Fruit fly (Drosophila melanogaster) whole organism, embryonic: Measurements from ENCODE around the gene CG14881.

ENCODE experiments used
- Antp ChIP-seq: fragments of 200-800 bp; sonication (Bioruptor generic); optimal IDR thresholded peaks from 3 replicates; lab custom pipeline; 2016; ENCODE audit warnings: missing biosample characterization, missing genetic modification characterization
- Atf-2 ChIP-seq: fragments of 200-800 bp; sonication (Bioruptor generic); optimal IDR thresholded peaks from 2 replicates; lab custom pipeline; 2016; ENCODE audit warnings: missing biosample characterization, missing genetic modification characterization
- Bteb2 ChIP-seq: fragments of 200-800 bp; sonication (Bioruptor generic); optimal IDR thresholded peaks from 2 replicates; lab custom pipeline; 2016; ENCODE audit warnings: missing biosample characterization, missing genetic modification characterization
- CG10321 ChIP-seq: fragments of 200-800 bp; sonication (Bioruptor generic); IDR thresholded peaks from 2 replicates; pipeline ENCODE4 v1.3.6; 2022; ENCODE audit warnings: missing biosample characterization, missing genetic modification characterization
- CG11723 ChIP-seq: fragments of 200-800 bp; sonication (Bioruptor generic); optimal IDR thresholded peaks from 2 replicates; lab custom pipeline; 2017; ENCODE audit warnings: missing biosample characterization, mild to moderate bottlenecking, missing genetic modification characterization
- CG12155 ChIP-seq: fragments of 200-800 bp; sonication (Bioruptor generic); optimal IDR thresholded peaks from 3 replicates; lab custom pipeline; 2016; ENCODE audit warnings: missing biosample characterization, missing genetic modification characterization
- CG14667 ChIP-seq: fragments of 200-800 bp; sonication (Bioruptor generic); IDR thresholded peaks from 2 replicates; pipeline ENCODE4 v1.3.6; 2022; ENCODE audit warnings: missing biosample characterization, missing genetic modification characterization
- CG14710 ChIP-seq: fragments of 200-800 bp; sonication (Bioruptor generic); optimal IDR thresholded peaks from 3 replicates; lab custom pipeline; 2019; ENCODE audit warnings: missing biosample characterization, mild to moderate bottlenecking, missing genetic modification characterization, moderate library complexity
- CG1603 ChIP-seq: fragments of 200-800 bp; sonication (Bioruptor generic); optimal IDR thresholded peaks from 2 replicates; lab custom pipeline; 2019; ENCODE audit warnings: missing biosample characterization, mild to moderate bottlenecking, missing genetic modification characterization, moderate library complexity
- CG17612 ChIP-seq: fragments of 200-800 bp; sonication (Bioruptor generic); IDR thresholded peaks from 2 replicates; pipeline ENCODE4 v1.3.6; 2022; ENCODE audit warnings: missing biosample characterization, missing genetic modification characterization
- CG18476 ChIP-seq: fragments of 200-800 bp; sonication (Bioruptor generic); optimal IDR thresholded peaks from 2 replicates; lab custom pipeline; 2016; ENCODE audit warnings: missing biosample characterization, mild to moderate bottlenecking, missing genetic modification characterization
- CG18599 ChIP-seq: fragments of 200-800 bp; sonication (Bioruptor generic); optimal IDR thresholded peaks from 3 replicates; lab custom pipeline; 2017; ENCODE audit warnings: missing biosample characterization, missing genetic modification characterization, mild to moderate bottlenecking, moderate library complexity, missing genetic modification reagents
- CG31441 ChIP-seq: fragments of 200-800 bp; sonication (Bioruptor generic); IDR thresholded peaks from 2 replicates; pipeline ENCODE4 v1.3.6; 2022; ENCODE audit warnings: missing biosample characterization, missing genetic modification characterization
- CG34224 ChIP-seq: fragments of 200-800 bp; sonication (Bioruptor generic); IDR thresholded peaks from 3 replicates; pipeline ENCODE4 v1.3.6; 2022; ENCODE audit warnings: missing biosample characterization, missing genetic modification characterization; ENCODE audit not compliant: partially characterized antibody
- CG4617 ChIP-seq: fragments of 200-800 bp; sonication (Bioruptor generic); optimal IDR thresholded peaks from 3 replicates; lab custom pipeline; 2016; ENCODE audit warnings: missing biosample characterization, missing genetic modification characterization, borderline replicate concordance
- CG6254 ChIP-seq: fragments of 200-800 bp; sonication (Bioruptor generic); optimal IDR thresholded peaks from 3 replicates; lab custom pipeline; 2017; ENCODE audit warnings: mild to moderate bottlenecking, missing biosample characterization, missing genetic modification reagents, missing genetic modification characterization
- CG9215 ChIP-seq: fragments of 200-800 bp; sonication (Bioruptor generic); IDR thresholded peaks from 2 replicates; pipeline ENCODE4 v1.3.6; 2022; ENCODE audit warnings: missing biosample characterization, missing genetic modification characterization
- CG9727 ChIP-seq: fragments of 200-800 bp; sonication (Bioruptor generic); optimal IDR thresholded peaks from 3 replicates; lab custom pipeline; 2017; ENCODE audit warnings: missing biosample characterization, mild to moderate bottlenecking, missing genetic modification characterization
- CG9932 ChIP-seq: fragments of 200-800 bp; sonication (Bioruptor generic); IDR thresholded peaks from 2 replicates; pipeline ENCODE4 v1.3.6; 2022; ENCODE audit warnings: missing biosample characterization, missing genetic modification characterization
- CHES-1-like ChIP-seq: fragments of 200-800 bp; sonication (Bioruptor generic); optimal IDR thresholded peaks from 2 replicates; lab custom pipeline; 2016; ENCODE audit warnings: missing biosample characterization, missing genetic modification characterization
- D ChIP-seq, 2 experiments: fragments of 200-800 bp in 1 of 2; fragments of >200 bp in 1 of 2; sonication (Bioruptor generic) in 1 of 2; optimal IDR thresholded peaks; 2 replicates in 1 of 2; 3 replicates in 1 of 2; lab custom pipeline; 2017; ENCODE audit warnings: mild to moderate bottlenecking in 1 of 2, missing biosample characterization in 1 of 2, missing genetic modification characterization in 1 of 2, missing genetic modification reagents in 1 of 2
- Doc3 ChIP-seq: fragments of 200-800 bp; sonication (Bioruptor generic); IDR thresholded peaks from 3 replicates; pipeline ENCODE4 v1.3.6; 2022; ENCODE audit warnings: missing biosample characterization, missing genetic modification characterization; ENCODE audit not compliant: partially characterized antibody
- Gsc ChIP-seq: fragments of 200-800 bp; sonication (Bioruptor generic); IDR thresholded peaks from 2 replicates; pipeline ENCODE4 v1.3.6; 2022; ENCODE audit warnings: missing biosample characterization, missing genetic modification characterization
- HHEX ChIP-seq: fragments of 200-800 bp; sonication (Bioruptor generic); optimal IDR thresholded peaks from 3 replicates; lab custom pipeline; 2017; ENCODE audit warnings: missing biosample characterization, mild to moderate bottlenecking, missing genetic modification characterization, missing genetic modification reagents
- HLH54F ChIP-seq: fragments of 200-800 bp; sonication (Bioruptor generic); optimal IDR thresholded peaks from 3 replicates; lab custom pipeline; 2016; ENCODE audit warnings: missing biosample characterization, missing genetic modification characterization
- HmgD ChIP-seq: fragments of 200-800 bp; sonication (Bioruptor generic); optimal IDR thresholded peaks from 3 replicates; lab custom pipeline; 2016; ENCODE audit warnings: missing biosample characterization, missing genetic modification characterization
- Meics ChIP-seq: fragments of 200-800 bp; sonication (Bioruptor generic); optimal IDR thresholded peaks from 2 replicates; lab custom pipeline; 2017; ENCODE audit warnings: missing biosample characterization, mild to moderate bottlenecking, missing genetic modification characterization
- Myb ChIP-seq: fragments of 200-800 bp; sonication (Bioruptor generic); optimal IDR thresholded peaks from 2 replicates; lab custom pipeline; 2016; ENCODE audit warnings: missing biosample characterization, missing genetic modification characterization
- NFAT ChIP-seq: fragments of 200-800 bp; sonication (Bioruptor generic); IDR thresholded peaks from 2 replicates; pipeline ENCODE4 v1.3.6; 2022; ENCODE audit warnings: missing biosample characterization, missing genetic modification characterization
- Ptx1 ChIP-seq: fragments of 200-800 bp; sonication (Bioruptor generic); IDR thresholded peaks from 2 replicates; pipeline ENCODE4 v1.3.6; 2022; ENCODE audit warnings: missing biosample characterization, missing genetic modification characterization
- Sox100B ChIP-seq: fragments of 200-800 bp; sonication (Bioruptor generic); optimal IDR thresholded peaks from 3 replicates; lab custom pipeline; 2018; ENCODE audit warnings: missing biosample characterization, mild to moderate bottlenecking, missing genetic modification characterization
- Ssrp ChIP-seq: fragments of 200-800 bp; sonication (Bioruptor generic); optimal IDR thresholded peaks from 2 replicates; lab custom pipeline; 2018; ENCODE audit warnings: missing biosample characterization, mild to moderate bottlenecking, missing genetic modification characterization, moderate library complexity
- ab ChIP-seq: fragments of 200-800 bp; sonication (Bioruptor generic); optimal IDR thresholded peaks from 2 replicates; lab custom pipeline; 2016; ENCODE audit warnings: missing biosample characterization, missing genetic modification characterization
- ci ChIP-seq: fragments of 200-800 bp; sonication (Bioruptor generic); IDR thresholded peaks from 3 replicates; pipeline ENCODE4 v1.3.6; 2022; ENCODE audit warnings: missing biosample characterization, missing genetic modification characterization
- crol ChIP-seq: fragments of 200-800 bp; sonication (Bioruptor generic); IDR thresholded peaks from 2 replicates; pipeline ENCODE4 v1.3.6; 2022; ENCODE audit warnings: missing biosample characterization, missing genetic modification characterization
- eve ChIP-seq, 2 experiments: fragments of >200 bp; optimal IDR thresholded peaks; 2 replicates each; lab custom pipeline; 2017; ENCODE audit warnings: missing biosample characterization in 2 of 2, missing genetic modification characterization in 2 of 2
- fd3F ChIP-seq: fragments of 200-800 bp; sonication (Bioruptor generic); optimal IDR thresholded peaks from 2 replicates; lab custom pipeline; 2018; ENCODE audit warnings: missing biosample characterization, mild to moderate bottlenecking, missing genetic modification characterization, moderate library complexity
- fd96Cb ChIP-seq: fragments of 200-800 bp; sonication (Bioruptor generic); optimal IDR thresholded peaks from 2 replicates; lab custom pipeline; 2018; ENCODE audit warnings: missing biosample characterization, mild to moderate bottlenecking, missing genetic modification characterization, moderate library complexity
- grau ChIP-seq: fragments of 200-800 bp; optimal IDR thresholded peaks from 3 replicates; lab custom pipeline; 2019; ENCODE audit warnings: missing biosample characterization, mild to moderate bottlenecking, missing genetic modification characterization, moderate library complexity
- h ChIP-seq: fragments of >200 bp; optimal IDR thresholded peaks from 2 replicates; lab custom pipeline; 2017
- hkb ChIP-seq, 2 experiments: fragments of 200-800 bp in 1 of 2; fragments of >200 bp in 1 of 2; sonication (Bioruptor generic) in 1 of 2; IDR thresholded peaks in 1 of 2; optimal IDR thresholded peaks in 1 of 2; 2 replicates each; pipeline versions ENCODE4 v1.3.6 to Lab custom; 2017 to 2022; ENCODE audit warnings: missing biosample characterization in 1 of 2, missing genetic modification characterization in 1 of 2
- kah ChIP-seq: fragments of 200-800 bp; sonication (Bioruptor generic); optimal IDR thresholded peaks from 2 replicates; lab custom pipeline; 2018; ENCODE audit warnings: missing biosample characterization, mild to moderate bottlenecking, missing genetic modification characterization
- mam ChIP-seq: fragments of 200-800 bp; sonication (Bioruptor generic); optimal IDR thresholded peaks from 3 replicates; lab custom pipeline; 2016; ENCODE audit warnings: missing biosample characterization, missing genetic modification characterization
- nerfin-2 ChIP-seq: fragments of 200-800 bp; sonication (Bioruptor generic); IDR thresholded peaks from 2 replicates; pipeline ENCODE4 v1.3.6; 2022; ENCODE audit warnings: missing biosample characterization, missing genetic modification characterization; ENCODE audit not compliant: partially characterized antibody
- nmo ChIP-seq: fragments of 200-800 bp; sonication (Bioruptor generic); optimal IDR thresholded peaks from 2 replicates; lab custom pipeline; 2018; ENCODE audit warnings: missing biosample characterization, mild to moderate bottlenecking, missing genetic modification characterization, moderate library complexity
- sima ChIP-seq: fragments of 200-800 bp; sonication (Bioruptor generic); optimal IDR thresholded peaks from 2 replicates; lab custom pipeline; 2016; ENCODE audit warnings: missing biosample characterization, missing genetic modification characterization
- tio ChIP-seq: fragments of 200-800 bp; sonication (Bioruptor generic); optimal IDR thresholded peaks from 2 replicates; lab custom pipeline; 2017; ENCODE audit warnings: missing biosample characterization, missing genetic modification characterization, inconsistent platforms
- yki ChIP-seq: fragments of >200 bp; optimal IDR thresholded peaks from 3 replicates; lab custom pipeline; 2018
- zen ChIP-seq: fragments of 200-800 bp; sonication (Bioruptor generic); optimal IDR thresholded peaks from 3 replicates; lab custom pipeline; 2018; ENCODE audit warnings: missing biosample characterization, mild to moderate bottlenecking, missing genetic modification characterization, moderate library complexity
- zen2 ChIP-seq: fragments of 200-800 bp; sonication (Bioruptor generic); IDR thresholded peaks from 3 replicates; pipeline ENCODE4 v1.3.6; 2022; ENCODE audit warnings: missing biosample characterization, missing genetic modification characterization; ENCODE audit not compliant: partially characterized antibody

The CG14881 gene

DNA sequence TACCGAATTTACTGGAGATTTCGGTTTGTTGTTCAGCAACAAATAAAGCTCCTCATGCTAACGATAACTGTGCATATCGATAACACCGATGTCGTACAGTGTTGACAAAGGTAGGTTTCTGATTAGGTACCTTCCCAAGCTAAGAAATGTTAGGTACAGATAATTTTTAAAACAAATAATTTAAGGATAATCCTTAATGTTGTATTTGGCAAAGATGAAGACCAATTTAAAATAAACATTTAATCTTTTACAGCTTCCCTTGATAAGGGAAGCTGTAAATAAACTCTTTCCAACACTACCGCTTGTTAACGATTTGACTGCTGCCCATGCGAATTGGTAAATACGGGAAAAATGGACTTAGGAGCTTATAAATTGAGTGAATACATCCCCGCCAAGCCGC lies 8.2 kb downstream of the CG14881 start, which contains the start of the genes Ttc1 and CG14882 (continued):
- TF ChIP-seq crol (GFP tag; lab: Robert Waterston, UW) (0 out of 2 replicates have a peak, but pooled peaks have one; percentile 23), zen2 (GFP tag; lab: Robert Waterston, UW) (no peak; the same call in 2 of the 3 replicates), CG1603 (peak; percentile 70), nerfin-2 (peak; percentile 30; the same call in 1 of the 2 replicates), CHES-1-like (peak; percentile 88), CG10321 (GFP tag; lab: Robert Waterston, UW) (peak; percentile 73), CG18599 (GFP tag; lab: Kevin White, UChicago) (no peak), CG34224 (GFP tag; lab: Robert Waterston, UW) (peak; percentile 54; the same call in 2 of the 3 replicates), Myb (GFP tag; lab: Kevin White, UChicago) (peak; percentile 73), grau (peak; percentile 83), CG6254 (GFP tag; lab: Kevin White, UChicago) (no peak), CG11723 (GFP tag; lab: Kevin White, UChicago) (no peak), Sox100B (GFP tag; lab: Kevin White, UChicago) (no peak), mam (peak; percentile 84), Ssrp (tag; lab: Kevin White, UChicago) (peak; percentile 75), nmo (peak; percentile 81), Antp (GFP tag; lab: Kevin White, UChicago) (peak; percentile 79), HHEX (GFP tag; lab: Kevin White, UChicago) (peak; percentile 75), tio (GFP tag; lab: Kevin White, UChicago) (no peak), CG31441 (GFP tag; lab: Robert Waterston, UW) (peak; percentile 79), CG17612 (GFP tag; lab: Robert Waterston, UW) (no peak), kah (peak; percentile 2), CG12155 (GFP tag; lab: Kevin White, UChicago) (peak; percentile 84), CG4617 (peak; percentile 69), fd96Cb (tag; lab: Kevin White, UChicago) (peak; percentile 51), h (no peak), ab (GFP tag; lab: Kevin White, UChicago) (peak; percentile 32), HLH54F (GFP tag; lab: Kevin White, UChicago) (peak; percentile 87), fd3F (GFP tag; lab: Kevin White, UChicago) (peak; percentile 73), Atf-2 (GFP tag; lab: Kevin White, UChicago) (peak; percentile 77), CG14667 (no peak; the same call in 1 of the 2 replicates), ci (peak; percentile 95), CG18476 (GFP tag; lab: Kevin White, UChicago) (peak; percentile 39), Meics (peak; percentile 80), HmgD (GFP tag; lab: Kevin White, UChicago) (no peak), CG9727 (GFP tag; lab: Kevin White, UChicago) (peak; percentile 75), CG14710 (tag; lab: Kevin White, UChicago) (peak; percentile 69), Doc3 (GFP tag; lab: Robert Waterston, UW) (0 out of 3 replicates have a peak, but pooled peaks have one; percentile 24), eve (GFP tag; optimal IDR thresholded peaks at IDR 0.05; lab: Kevin White, UChicago) (no peak), sima (GFP tag; lab: Kevin White, UChicago) (peak; percentile 32), yki (lab: Kevin White, UChicago) (no peak), D (optimal IDR thresholded peaks at IDR 0.05; lab: Kevin White, UChicago) (no peak), D (GFP tag; optimal IDR thresholded peaks at IDR 0.05; lab: Kevin White, UChicago) (peak; percentile 54), Bteb2 (GFP tag; lab: Kevin White, UChicago) (peak; percentile 92), hkb (optimal IDR thresholded peaks at IDR 0.05; lab: Kevin White, UChicago) (no peak), hkb (GFP tag; IDR thresholded peaks at IDR 0.05; lab: Robert Waterston, UW) (peak; percentile 92), zen (peak; percentile 25), Ptx1 (peak; percentile 91), NFAT (GFP tag; lab: Robert Waterston, UW) (peak; percentile 82), CG9215 (GFP tag; lab: Robert Waterston, UW) (no peak; the same call in 1 of the 2 replicates), CG9932 (GFP tag; lab: Robert Waterston, UW) (peak; percentile 94), Gsc (GFP tag; lab: Robert Waterston, UW) (no peak)
